Worm (Caenorhabditis elegans) whole organism, young adult: ENCODE measurements around the gene Y59H11AM.1.

Experiments
- B0035.1 ChIP-seq: sonication (generic microtip); optimal IDR thresholded peaks from 2 replicates; lab custom pipeline; 2016; ENCODE audit warnings: missing genetic modification characterization, mild to moderate bottlenecking, missing compliant biosample characterization, missing genotype, missing genetic modification reagents
- B0336.3 ChIP-seq: fragments of 200-800 bp; sonication (Bioruptor generic); IDR thresholded peaks from 2 replicates; pipeline ENCODE4 v1.3.6; 2022; ENCODE audit warnings: missing genetic modification characterization, missing compliant biosample characterization
- C06A6.2 ChIP-seq: fragments of 200-800 bp; sonication (Bioruptor generic); conservative IDR thresholded peaks from 2 replicates; pipeline ENCODE4 v1.3.6; 2022; ENCODE audit warnings: missing genetic modification characterization, missing compliant biosample characterization
- C17E4.6 ChIP-seq: fragments of 200-800 bp; sonication (Bioruptor generic); IDR thresholded peaks from 2 replicates; pipeline ENCODE4 v1.3.6; 2022; ENCODE audit warnings: missing genetic modification reagents, missing genetic modification characterization, missing compliant biosample characterization
- F10E7.11 ChIP-seq: sonication (generic microtip); optimal IDR thresholded peaks from 2 replicates; lab custom pipeline; 2017; ENCODE audit warnings: mild to moderate bottlenecking, missing genetic modification characterization, moderate library complexity, missing compliant biosample characterization
- F49E8.2 ChIP-seq: sonication (generic microtip); optimal IDR thresholded peaks from 3 replicates; lab custom pipeline; 2017; ENCODE audit warnings: missing genetic modification characterization, mild to moderate bottlenecking, missing compliant biosample characterization, antibody characterized with exemption, moderate library complexity; ENCODE audit not compliant: insufficient read depth
- T26A5.8 ChIP-seq: sonication (generic microtip); optimal IDR thresholded peaks from 2 replicates; lab custom pipeline; 2016; ENCODE audit warnings: missing genetic modification characterization, missing compliant biosample characterization
- Y53F4B.3 ChIP-seq: fragments of 200-800 bp; sonication (Bioruptor generic); IDR thresholded peaks from 2 replicates; pipeline ENCODE4 v1.3.6; 2022; ENCODE audit warnings: missing genetic modification reagents, missing genetic modification characterization, missing compliant biosample characterization
- Y53G8AR.9 ChIP-seq: fragments of 200-800 bp; sonication (Bioruptor generic); conservative IDR thresholded peaks from 2 replicates; pipeline ENCODE4 v1.3.6; 2022; ENCODE audit warnings: missing genetic modification reagents, missing genetic modification characterization, missing compliant biosample characterization
- aptf-2 ChIP-seq: fragments of 200-800 bp; sonication (Bioruptor generic); conservative IDR thresholded peaks from 2 replicates; pipeline ENCODE4 v1.3.6; 2022; ENCODE audit warnings: missing genetic modification reagents, missing genetic modification characterization, missing compliant biosample characterization
- bed-1 ChIP-seq: fragments of 200-800 bp; sonication (Bioruptor generic); IDR thresholded peaks from 2 replicates; pipeline ENCODE4 v1.3.6; 2022; ENCODE audit warnings: missing genetic modification reagents, missing genetic modification characterization, missing compliant biosample characterization
- ceh-27 ChIP-seq: fragments of 200-800 bp; sonication (Bioruptor generic); optimal IDR thresholded peaks from 2 replicates; lab custom pipeline; 2018; ENCODE audit warnings: mild to moderate bottlenecking, missing genetic modification characterization, moderate library complexity, missing compliant biosample characterization
- egl-18 ChIP-seq: fragments of 200-800 bp; sonication (Bioruptor generic); IDR thresholded peaks from 2 replicates; pipeline ENCODE4 v1.3.6; 2022; ENCODE audit warnings: missing genetic modification reagents, missing genetic modification characterization, missing compliant biosample characterization
- egrh-3 ChIP-seq: fragments of 200-800 bp; sonication (Bioruptor generic); IDR thresholded peaks from 2 replicates; pipeline ENCODE4 v1.3.6; 2022; ENCODE audit warnings: missing genetic modification reagents, missing genetic modification characterization, missing compliant biosample characterization
- ets-4 ChIP-seq: fragments of 200-800 bp; sonication (Bioruptor generic); optimal IDR thresholded peaks from 2 replicates; lab custom pipeline; 2018; ENCODE audit warnings: mild to moderate bottlenecking, missing genetic modification characterization, missing compliant biosample characterization
- fkh-3 ChIP-seq: sonication (generic microtip); optimal IDR thresholded peaks from 2 replicates; lab custom pipeline; 2016; ENCODE audit warnings: mild to moderate bottlenecking, missing genetic modification characterization, missing compliant biosample characterization
- hlh-26 ChIP-seq: fragments of 200-800 bp; sonication (Bioruptor generic); conservative IDR thresholded peaks from 2 replicates; pipeline ENCODE4 v1.3.6; 2022; ENCODE audit warnings: missing genetic modification reagents, missing genetic modification characterization, missing compliant biosample characterization
- lag-1 ChIP-seq: fragments of 200-800 bp; sonication (Bioruptor generic); IDR thresholded peaks from 2 replicates; pipeline ENCODE4 v1.3.6; 2022; ENCODE audit warnings: missing genetic modification reagents, missing genetic modification characterization, missing compliant biosample characterization
- let-607 ChIP-seq, 2 experiments: fragments of 200-800 bp in 1 of 2; sonication (Bioruptor generic) in 1 of 2; sonication (generic microtip) in 1 of 2; optimal IDR thresholded peaks; 2 replicates each; lab custom pipeline; 2016 to 2018; ENCODE audit warnings: mild to moderate bottlenecking in 2 of 2, missing compliant biosample characterization in 2 of 2, missing genetic modification characterization in 2 of 2, moderate library complexity in 2 of 2, missing genotype in 1 of 2
- lin-40 ChIP-seq: sonication (generic microtip); optimal IDR thresholded peaks from 2 replicates; lab custom pipeline; 2016; ENCODE audit warnings: missing genetic modification characterization, mild to moderate bottlenecking, missing compliant biosample characterization, missing genotype, missing genetic modification reagents
- lsl-1 ChIP-seq: fragments of 200-800 bp; sonication (Bioruptor generic); optimal IDR thresholded peaks from 2 replicates; lab custom pipeline; 2018; ENCODE audit warnings: mild to moderate bottlenecking, missing genetic modification characterization, moderate library complexity, missing compliant biosample characterization
- madf-10 ChIP-seq: sonication (generic microtip); optimal IDR thresholded peaks from 2 replicates; lab custom pipeline; 2016; ENCODE audit warnings: mild to moderate bottlenecking, missing genetic modification characterization, missing compliant biosample characterization
- madf-3 ChIP-seq: fragments of 200-800 bp; sonication (Bioruptor generic); IDR thresholded peaks from 2 replicates; pipeline ENCODE4 v1.3.6; 2022; ENCODE audit warnings: missing genetic modification reagents, missing genetic modification characterization, missing compliant biosample characterization
- mcd-1 ChIP-seq: fragments of 200-800 bp; sonication (Bioruptor generic); IDR thresholded peaks from 2 replicates; pipeline ENCODE4 v1.3.6; 2022; ENCODE audit warnings: missing genetic modification reagents, missing genetic modification characterization, missing compliant biosample characterization
- mel-28 ChIP-seq: sonication (generic microtip); optimal IDR thresholded peaks from 2 replicates; lab custom pipeline; 2016; ENCODE audit warnings: borderline replicate concordance, mild to moderate bottlenecking, missing genetic modification characterization, missing compliant biosample characterization
- mes-4 ChIP-seq: sonication (generic microtip); optimal IDR thresholded peaks from 2 replicates; lab custom pipeline; 2016; ENCODE audit warnings: missing genotype, missing genetic modification characterization, missing compliant biosample characterization
- nfya-1 ChIP-seq: sonication (generic microtip); optimal IDR thresholded peaks from 2 replicates; lab custom pipeline; 2017; ENCODE audit warnings: antibody characterized with exemption, missing compliant biosample characterization, missing genetic modification characterization, borderline replicate concordance; ENCODE audit not compliant: insufficient read depth
- nfya-2 ChIP-seq: fragments of 200-800 bp; sonication (Bioruptor generic); IDR thresholded peaks from 2 replicates; pipeline ENCODE4 v1.3.6; 2022; ENCODE audit warnings: missing genetic modification reagents, missing genetic modification characterization, missing compliant biosample characterization
- nfyb-1 ChIP-seq: fragments of 200-800 bp; sonication (Bioruptor generic); IDR thresholded peaks from 2 replicates; pipeline ENCODE4 v1.3.6; 2022; ENCODE audit warnings: missing genetic modification reagents, missing genetic modification characterization, missing compliant biosample characterization
- nhr-179 ChIP-seq: sonication (generic microtip); optimal IDR thresholded peaks from 2 replicates; lab custom pipeline; 2016; ENCODE audit warnings: mild to moderate bottlenecking, missing genetic modification characterization, missing compliant biosample characterization
- nhr-27 ChIP-seq: fragments of 200-800 bp; sonication (Bioruptor generic); optimal IDR thresholded peaks from 2 replicates; lab custom pipeline; 2018; ENCODE audit warnings: mild to moderate bottlenecking, missing genetic modification characterization, moderate library complexity, missing compliant biosample characterization
- nhr-80 ChIP-seq: sonication (generic microtip); optimal IDR thresholded peaks from 2 replicates; lab custom pipeline; 2016; ENCODE audit warnings: missing genetic modification characterization, missing compliant biosample characterization
- sea-2 ChIP-seq: fragments of 200-800 bp; sonication (Bioruptor generic); IDR thresholded peaks from 2 replicates; pipeline ENCODE4 v1.3.6; 2022; ENCODE audit warnings: missing genetic modification characterization, missing compliant biosample characterization
- snpc-4 ChIP-seq, 5 experiments: fragments of 150-350 bp in 1 of 5; sonication (generic microtip) in 4 of 5; optimal IDR thresholded peaks; 2 replicates each; lab custom pipeline; 2014 to 2018; ENCODE audit warnings: missing genetic modification characterization in 5 of 5, missing biosample characterization in 3 of 5, antibody characterized with exemption in 2 of 5, mild to moderate bottlenecking in 2 of 5, missing compliant biosample characterization in 2 of 5, missing genotype in 2 of 5, moderate library complexity in 2 of 5, missing genetic modification reagents in 1 of 5
- sptf-2 ChIP-seq: fragments of 200-800 bp; sonication (Bioruptor generic); optimal IDR thresholded peaks from 2 replicates; lab custom pipeline; 2018; ENCODE audit warnings: mild to moderate bottlenecking, missing genetic modification characterization, missing compliant biosample characterization
- tbx-9 ChIP-seq: sonication (generic microtip); optimal IDR thresholded peaks from 2 replicates; lab custom pipeline; 2016; ENCODE audit warnings: borderline replicate concordance, missing genetic modification characterization, inconsistent platforms, missing compliant biosample characterization
- unc-62 ChIP-seq: fragments of 150-350 bp; optimal IDR thresholded peaks from 2 replicates; lab custom pipeline; 2014; ENCODE audit warnings: missing biosample characterization, missing genetic modification reagents, missing genetic modification characterization
- zfh-2 ChIP-seq: fragments of 200-800 bp; sonication (Bioruptor generic); conservative IDR thresholded peaks from 2 replicates; pipeline ENCODE4 v1.3.6; 2022; ENCODE audit warnings: missing genetic modification reagents, missing genetic modification characterization, missing compliant biosample characterization
- zim-3 ChIP-seq: sonication (generic microtip); optimal IDR thresholded peaks from 2 replicates; lab custom pipeline; 2017; ENCODE audit warnings: mild to moderate bottlenecking, missing genetic modification characterization, moderate library complexity, missing compliant biosample characterization
- ztf-3 ChIP-seq: fragments of 200-800 bp; sonication (Bioruptor generic); optimal IDR thresholded peaks from 2 replicates; lab custom pipeline; 2018; ENCODE audit warnings: mild to moderate bottlenecking, missing genetic modification characterization, missing compliant biosample characterization
- ztf-6 ChIP-seq: fragments of 200-800 bp; sonication (Bioruptor generic); IDR thresholded peaks from 2 replicates; pipeline ENCODE4 v1.3.6; 2022; ENCODE audit warnings: missing genetic modification reagents, missing genetic modification characterization, missing compliant biosample characterization

Y59H11AM.1 gene

DNA sequence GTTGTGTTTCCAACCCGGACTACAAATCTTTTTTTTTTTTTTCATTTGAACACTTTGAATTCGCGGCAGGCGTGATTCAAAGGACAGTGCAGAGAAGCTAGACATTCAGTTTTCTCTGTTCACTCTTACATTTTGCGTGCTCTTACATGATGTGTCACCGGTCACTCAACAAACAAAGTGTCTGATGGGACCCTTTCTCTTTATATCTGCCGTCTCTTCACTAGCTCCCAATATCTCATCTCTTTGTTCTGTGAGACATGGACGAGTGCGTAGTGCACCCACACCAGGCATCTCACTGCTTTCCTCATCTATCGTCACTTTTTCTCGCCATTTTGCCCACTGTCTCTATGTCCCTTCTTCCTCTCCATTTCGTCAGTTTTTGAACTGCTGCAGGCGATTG lies 15.8 kb downstream of the Y59H11AM.1 start (continued):
- TF ChIP-seq aptf-2 (GFP tag; lab: Robert Waterston, UW): no peak
- TF ChIP-seq B0035.1 (tag; lab: Kevin White, UChicago): no peak
- TF ChIP-seq tbx-9 (tag; lab: Kevin White, UChicago): no peak
- no peak for TF ChIP-seq sptf-2 (GFP tag; lab: Kevin White, UChicago)
- no peak for TF ChIP-seq C17E4.6 (GFP tag; lab: Robert Waterston, UW)
- TF ChIP-seq madf-10: no peak
- no peak for TF ChIP-seq mcd-1 (GFP tag; lab: Robert Waterston, UW)
- TF ChIP-seq egl-18: no peak
- no peak for TF ChIP-seq zfh-2
- TF ChIP-seq ceh-27 (GFP tag; lab: Kevin White, UChicago): peak; percentile 1
- TF ChIP-seq fkh-3 (tag; lab: Kevin White, UChicago): no peak
- TF ChIP-seq lin-40 (tag; lab: Kevin White, UChicago): peak; percentile 28
- no peak for TF ChIP-seq zim-3 (tag; lab: Kevin White, UChicago)
- no peak for TF ChIP-seq C06A6.2 (GFP tag; lab: Robert Waterston, UW)
- no peak for TF ChIP-seq lsl-1 (GFP tag; lab: Kevin White, UChicago)
- no peak for TF ChIP-seq T26A5.8 (tag; lab: Kevin White, UChicago)
- no peak for TF ChIP-seq mes-4
- TF ChIP-seq B0336.3 (GFP tag; lab: Robert Waterston, UW): no peak
- no peak for TF ChIP-seq sea-2
- TF ChIP-seq nfyb-1 (GFP tag; lab: Robert Waterston, UW): peak; percentile 55; the same call in 1 of the 2 replicates
- TF ChIP-seq unc-62 (GFP tag; lab: Kevin White, UChicago): peak; percentile 13
- TF ChIP-seq let-607 (tag; optimal IDR thresholded peaks at IDR 0.05; lab: Kevin White, UChicago): peak; percentile 3 to 8
- no peak for TF ChIP-seq hlh-26 (GFP tag; lab: Robert Waterston, UW)
- TF ChIP-seq Y53F4B.3 (GFP tag; lab: Robert Waterston, UW): no peak
- TF ChIP-seq nhr-179 (tag; lab: Kevin White, UChicago): no peak
- no peak for TF ChIP-seq lag-1 (GFP tag; lab: Robert Waterston, UW)
- TF ChIP-seq Y53G8AR.9: 0 out of 2 replicates have a peak, but pooled peaks have one; percentile 10
- no peak for TF ChIP-seq egrh-3 (GFP tag; lab: Robert Waterston, UW)
- TF ChIP-seq ztf-6 (GFP tag; lab: Robert Waterston, UW): no peak
- TF ChIP-seq, all 124 proteins: peak for 11

DNA sequence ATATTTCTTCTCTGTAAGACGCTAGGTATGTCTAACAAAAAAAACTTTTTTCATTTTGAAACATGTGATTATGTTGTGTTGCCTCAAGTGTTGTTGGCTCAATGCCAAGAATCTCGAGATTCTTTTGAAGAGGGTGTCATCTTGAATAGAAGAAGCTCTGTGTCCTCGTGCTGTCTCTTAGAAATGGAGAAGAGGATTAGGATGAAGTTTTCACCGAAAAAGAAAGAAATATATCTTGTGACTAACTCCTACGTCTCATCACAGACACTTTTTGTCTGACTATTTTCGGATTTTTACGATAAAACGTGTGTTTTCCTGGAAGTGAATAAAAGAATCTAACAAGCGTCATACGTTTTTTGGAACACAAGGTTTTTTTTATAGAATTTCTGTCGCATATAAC lies 16.4 kb downstream of the Y59H11AM.1 start:
- TF ChIP-seq let-607 (tag; optimal IDR thresholded peaks at IDR 0.05; lab: Kevin White, UChicago): no peak

DNA sequence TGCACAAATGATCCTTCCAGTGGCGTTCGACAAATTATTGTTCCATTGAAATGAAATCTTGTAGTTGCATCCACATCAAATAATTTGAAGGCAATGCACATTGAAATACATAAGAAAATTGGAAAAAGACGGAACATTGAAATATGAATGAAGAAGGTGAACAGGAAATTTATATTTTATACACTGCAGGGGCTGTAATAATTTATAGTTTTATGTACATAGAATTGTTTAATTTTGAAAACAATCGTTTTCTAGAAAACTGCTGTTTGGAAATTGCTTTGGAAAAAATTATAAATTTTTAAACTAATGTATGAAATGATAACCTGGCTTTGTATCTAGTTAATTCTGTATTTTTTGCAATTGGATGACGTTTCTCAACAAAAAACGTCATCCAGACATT lies 24.1 kb downstream of the Y59H11AM.1 start, which contains the start of gene Y59H11AR.3:
TSS of gene Y59H11AR.3 (minus strand) at position 101 of the 400 bp plus-strand sequence.
- TF ChIP-seq nfyb-1 (GFP tag; lab: Robert Waterston, UW) (no peak), mel-28 (tag; lab: Kevin White, UChicago) (no peak), nhr-80 (tag; lab: Kevin White, UChicago) (no peak), ztf-3 (GFP tag; lab: Kevin White, UChicago) (no peak), sptf-2 (GFP tag; lab: Kevin White, UChicago) (no peak), ets-4 (no peak), nhr-27 (tag; lab: Kevin White, UChicago) (no peak), snpc-4 (GFP tag; optimal IDR thresholded peaks at IDR 0.05; lab: Kevin White, UChicago) (no peak), snpc-4 (tag; optimal IDR thresholded peaks at IDR 0.05; lab: Kevin White, UChicago) (no peak), F49E8.2 (tag; lab: Kevin White, UChicago) (no peak), nfya-2 (GFP tag; lab: Robert Waterston, UW) (no peak), nfya-1 (no peak), bed-1 (GFP tag; lab: Robert Waterston, UW) (no peak), F10E7.11 (tag; lab: Kevin White, UChicago) (no peak), madf-3 (GFP tag; lab: Robert Waterston, UW) (no peak)
